Worm (Caenorhabditis elegans) whole organism, L2 larva: ENCODE results near the gene T11G6.2.

Experiments
- F13H6.1 ChIP-seq: sonication (generic microtip); optimal IDR thresholded peaks from 2 replicates; lab custom pipeline; 2016; ENCODE audit warnings: missing genetic modification characterization, missing compliant biosample characterization
- ZK546.5 ChIP-seq: sonication (generic microtip); optimal IDR thresholded peaks from 2 replicates; lab custom pipeline; 2017; ENCODE audit warnings: missing biosample characterization, missing genetic modification characterization
- elt-3 ChIP-seq: sonication (generic microtip); optimal IDR thresholded peaks from 2 replicates; lab custom pipeline; 2017; ENCODE audit warnings: missing biosample characterization, missing genetic modification characterization
- nhr-237 ChIP-seq: fragments of 150-350 bp; optimal IDR thresholded peaks from 2 replicates; lab custom pipeline; 2014; ENCODE audit warnings: missing biosample characterization, missing genetic modification characterization
- nhr-6 ChIP-seq: fragments of 150-350 bp; optimal IDR thresholded peaks from 2 replicates; lab custom pipeline; 2014; ENCODE audit warnings: missing biosample characterization, missing genetic modification characterization

- TF ChIP-seq elt-3 (no peak), nhr-6 (tag; lab: Kevin White, UChicago) (no peak), nhr-237 (tag; lab: Kevin White, UChicago) (no peak), F13H6.1 (no peak), ZK546.5 (no peak)
These were observed 22.9 kb upstream of the T11G6.2 start, which contains the start of gene F13E9.13 for ce11 chrIV:10881230-10881629.
